Worm (Caenorhabditis elegans): Measurements from ENCODE around the gene srh-127.

Gene srh-127

DNA sequence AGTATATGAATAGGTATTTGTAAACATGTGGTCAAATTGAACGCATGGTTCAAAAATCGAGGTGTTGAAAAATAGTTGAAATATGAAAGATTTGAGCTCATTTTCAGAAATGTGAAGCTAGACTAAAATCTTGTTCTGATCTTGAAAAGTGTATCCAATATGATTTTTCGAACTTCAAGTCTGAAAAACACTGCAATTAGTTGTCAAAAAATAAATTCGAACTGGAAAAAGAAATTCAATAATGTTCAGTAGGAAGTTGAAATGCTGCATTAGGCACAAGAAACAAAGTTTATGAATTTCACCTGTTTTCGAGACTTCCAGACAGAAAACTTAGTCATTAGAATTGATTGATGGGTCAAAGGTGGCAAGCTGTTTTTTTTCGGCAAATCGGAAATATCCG is 31.6 kb upstream of the srh-127 start, which contains the start of gene srh-270:
srh-270 (minus strand) TSS at position 101 of the 400 bp plus-strand sequence.
- TF ChIP-seq hmbx-1 (tag; optimal IDR thresholded peaks at IDR 0.05) (no peak), tbx-37 (GFP tag; conservative IDR thresholded peaks at IDR 0.05) (no peak), tbx-11 (GFP tag; IDR thresholded peaks at IDR 0.05) (no peak), B0310.2 (tag; optimal IDR thresholded peaks at IDR 0.05) (no peak), pes-1 (GFP tag; IDR thresholded peaks at IDR 0.05) (no peak), ceh-36 (tag; optimal IDR thresholded peaks at IDR 0.05) (no peak), F13C5.2 (tag; optimal IDR thresholded peaks at IDR 0.05) (no peak), scrt-1 (GFP tag; IDR thresholded peaks at IDR 0.05) (no peak), ceh-13 (GFP tag; optimal IDR thresholded peaks at IDR 0.05) (no peak), flt-1 (GFP tag; IDR thresholded peaks at IDR 0.05) (no peak), ets-7 (tag; optimal IDR thresholded peaks at IDR 0.05) (no peak), hnd-1 (tag; optimal IDR thresholded peaks at IDR 0.05) (no peak)

DNA sequence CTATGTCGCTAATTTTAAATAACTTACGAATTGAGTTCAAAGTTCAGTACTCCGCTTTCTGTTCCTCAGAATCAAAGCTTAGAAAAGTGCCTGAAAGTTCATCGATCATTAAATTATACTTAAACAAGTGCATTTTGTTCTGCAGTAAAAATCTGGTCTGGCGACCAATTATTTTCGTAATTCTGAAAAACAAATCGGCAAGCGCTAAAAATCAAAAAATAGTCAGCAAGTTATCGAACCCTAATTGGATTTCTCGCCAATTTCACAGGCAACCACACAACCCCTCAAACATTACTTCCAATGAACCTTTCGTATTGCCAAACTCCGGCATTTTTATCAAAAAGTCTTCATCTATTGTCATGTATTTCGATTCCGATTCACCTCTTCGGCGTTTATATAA is 30.0 kb upstream of the srh-127 start, which contains the start of gene srh-272:
srh-272 (plus strand) TSS at position 301 of the 400 bp plus-strand sequence.
- TF ChIP-seq hmg-4 (GFP tag; optimal IDR thresholded peaks at IDR 0.05) (no peak), pes-1 (GFP tag; IDR thresholded peaks at IDR 0.05) (no peak), hnd-1 (tag; optimal IDR thresholded peaks at IDR 0.05) (no peak), tbx-11 (GFP tag; IDR thresholded peaks at IDR 0.05) (no peak), hmbx-1 (tag; optimal IDR thresholded peaks at IDR 0.05) (no peak), flt-1 (GFP tag; IDR thresholded peaks at IDR 0.05) (no peak), scrt-1 (GFP tag; IDR thresholded peaks at IDR 0.05) (no peak), ceh-36 (tag; optimal IDR thresholded peaks at IDR 0.05) (no peak), ceh-13 (GFP tag; optimal IDR thresholded peaks at IDR 0.05) (no peak), F13C5.2 (tag; optimal IDR thresholded peaks at IDR 0.05) (no peak)

DNA sequence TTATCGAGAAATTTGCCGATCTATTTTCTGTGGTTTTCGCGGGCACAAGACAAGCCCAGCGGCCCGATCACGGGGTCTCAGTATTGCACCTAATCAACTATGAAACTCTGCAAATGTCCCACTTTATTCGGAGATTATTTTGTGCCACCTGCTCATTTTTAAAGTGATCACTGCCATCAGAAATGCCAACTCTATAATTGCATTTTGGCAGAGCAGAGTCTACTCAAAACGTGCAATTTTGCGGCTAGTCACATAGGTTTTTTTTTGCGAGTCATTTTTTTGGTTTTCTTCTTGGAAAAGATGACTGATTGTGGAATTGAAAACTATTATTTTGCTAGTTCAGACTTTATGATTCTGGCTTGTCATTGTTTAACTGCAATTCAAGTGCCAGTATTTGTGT is 28.2 kb upstream of the srh-127 start, which contains the start of gene srh-240:
srh-240 (plus strand) TSS at position 301 of the 400 bp plus-strand sequence.
- TF ChIP-seq sea-1 (GFP tag; conservative IDR thresholded peaks at IDR 0.05) (no peak), flt-1 (GFP tag; IDR thresholded peaks at IDR 0.05) (no peak), aly-1 (tag; optimal IDR thresholded peaks at IDR 0.05) (no peak), tbx-11 (GFP tag; IDR thresholded peaks at IDR 0.05) (no peak), hmg-4 (GFP tag; optimal IDR thresholded peaks at IDR 0.05) (no peak), F13C5.2 (tag; optimal IDR thresholded peaks at IDR 0.05) (no peak), hmbx-1 (tag; optimal IDR thresholded peaks at IDR 0.05) (no peak), ceh-36 (tag; optimal IDR thresholded peaks at IDR 0.05) (no peak)

ce11 chrV:2869503-2869902 is 23.6 kb upstream of the srh-127 start, which contains the start of gene srh-241:
TSS of gene srh-241 (minus strand) at chrV:2869603.
- TF ChIP-seq F13C5.2 (tag; optimal IDR thresholded peaks at IDR 0.05) (no peak), hmbx-1 (tag; optimal IDR thresholded peaks at IDR 0.05) (no peak), flt-1 (GFP tag; IDR thresholded peaks at IDR 0.05) (no peak), tra-4 (tag; optimal IDR thresholded peaks at IDR 0.05) (no peak), aly-1 (tag; optimal IDR thresholded peaks at IDR 0.05) (no peak), ama-1 (optimal IDR thresholded peaks at IDR 0.05) (no peak), ceh-13 (GFP tag; optimal IDR thresholded peaks at IDR 0.05) (no peak), scrt-1 (GFP tag; IDR thresholded peaks at IDR 0.05) (no peak), ets-7 (tag; optimal IDR thresholded peaks at IDR 0.05) (no peak), B0310.2 (tag; optimal IDR thresholded peaks at IDR 0.05) (no peak), tbx-37 (GFP tag; conservative IDR thresholded peaks at IDR 0.05) (no peak), hnd-1 (tag; optimal IDR thresholded peaks at IDR 0.05) (no peak), tbx-11 (GFP tag; IDR thresholded peaks at IDR 0.05) (no peak), hmg-4 (GFP tag; optimal IDR thresholded peaks at IDR 0.05) (no peak), ceh-36 (tag; optimal IDR thresholded peaks at IDR 0.05) (no peak), pes-1 (GFP tag; IDR thresholded peaks at IDR 0.05) (no peak), sea-1 (GFP tag; conservative IDR thresholded peaks at IDR 0.05) (no peak)

- TF ChIP-seq ceh-36 (tag; optimal IDR thresholded peaks at IDR 0.05) (no peak), flt-1 (GFP tag; IDR thresholded peaks at IDR 0.05) (no peak), aly-1 (tag; optimal IDR thresholded peaks at IDR 0.05) (no peak), scrt-1 (GFP tag; IDR thresholded peaks at IDR 0.05) (no peak), hmg-4 (GFP tag; optimal IDR thresholded peaks at IDR 0.05) (no peak)
Measured at ce11 chrV:2870127-2870526, 22.9 kb upstream of the srh-127 start, which contains the start of gene srh-243. TSS of gene srh-243 (plus strand) at chrV:2870427.

DNA sequence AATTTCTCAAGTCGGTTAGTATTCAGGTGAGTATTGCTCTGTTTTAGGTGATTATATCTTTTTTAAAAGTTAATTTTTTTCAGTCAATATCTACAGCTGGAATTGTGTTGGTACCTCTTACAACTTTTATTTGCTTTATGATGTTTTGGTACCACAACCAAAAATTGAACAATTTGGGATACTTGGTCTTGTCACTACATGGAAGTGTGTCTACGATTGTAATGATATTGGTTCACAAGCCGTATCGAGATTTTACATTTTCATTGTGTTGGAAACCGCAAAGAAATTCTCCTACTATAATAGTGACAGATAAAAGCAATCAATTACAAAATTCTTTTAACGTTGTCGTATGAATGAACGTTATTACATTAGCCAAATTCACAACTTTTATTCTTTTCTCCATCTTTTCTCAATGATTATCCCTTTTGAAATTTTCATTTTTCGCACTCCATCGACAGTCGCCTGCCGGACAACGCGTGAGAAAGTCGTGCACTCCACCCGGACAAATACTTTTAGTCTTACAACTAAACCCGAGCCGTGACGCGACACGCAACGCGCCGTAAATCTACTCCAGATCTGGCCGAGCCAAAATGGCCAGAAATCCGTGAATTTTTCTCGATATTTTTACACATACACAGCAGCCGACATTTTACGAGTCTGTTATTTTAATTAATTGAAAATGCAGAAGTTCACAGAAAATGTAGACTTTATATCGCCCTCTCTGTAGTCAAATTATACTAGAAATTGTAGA is 21.1 kb upstream of the srh-127 start:
- TF ChIP-seq tbx-37 (GFP tag; conservative IDR thresholded peaks at IDR 0.05) (no peak), tbx-11 (GFP tag; IDR thresholded peaks at IDR 0.05) (no peak), ceh-36 (tag; optimal IDR thresholded peaks at IDR 0.05) (no peak), hmg-4 (GFP tag; optimal IDR thresholded peaks at IDR 0.05) (no peak), ceh-13 (GFP tag; optimal IDR thresholded peaks at IDR 0.05) (no peak), flt-1 (GFP tag; IDR thresholded peaks at IDR 0.05) (no peak), ama-1 (optimal IDR thresholded peaks at IDR 0.05) (no peak), hnd-1 (tag; optimal IDR thresholded peaks at IDR 0.05) (no peak), scrt-1 (GFP tag; IDR thresholded peaks at IDR 0.05) (no peak), hmbx-1 (tag; optimal IDR thresholded peaks at IDR 0.05) (no peak), aly-1 (tag; optimal IDR thresholded peaks at IDR 0.05) (no peak), sea-1 (GFP tag; conservative IDR thresholded peaks at IDR 0.05) (no peak)

- TF ChIP-seq tra-4 (tag; optimal IDR thresholded peaks at IDR 0.05) (no peak), ama-1 (optimal IDR thresholded peaks at IDR 0.05) (no peak), aly-1 (tag; optimal IDR thresholded peaks at IDR 0.05) (no peak), hmg-4 (GFP tag; optimal IDR thresholded peaks at IDR 0.05) (no peak), sea-1 (GFP tag; conservative IDR thresholded peaks at IDR 0.05) (no peak), ets-7 (tag; optimal IDR thresholded peaks at IDR 0.05) (no peak), pes-1 (GFP tag; IDR thresholded peaks at IDR 0.05) (no peak), B0310.2 (tag; optimal IDR thresholded peaks at IDR 0.05) (no peak), ceh-36 (tag; optimal IDR thresholded peaks at IDR 0.05) (no peak), hnd-1 (tag; optimal IDR thresholded peaks at IDR 0.05) (no peak), flt-1 (GFP tag; IDR thresholded peaks at IDR 0.05) (no peak), hmbx-1 (tag; optimal IDR thresholded peaks at IDR 0.05) (no peak), ceh-13 (GFP tag; optimal IDR thresholded peaks at IDR 0.05) (no peak), tbx-37 (GFP tag; conservative IDR thresholded peaks at IDR 0.05) (no peak), F13C5.2 (tag; optimal IDR thresholded peaks at IDR 0.05) (no peak), tbx-11 (GFP tag; IDR thresholded peaks at IDR 0.05) (no peak), scrt-1 (GFP tag; IDR thresholded peaks at IDR 0.05) (no peak)
Measured at ce11 chrV:2872947-2873346, 20.1 kb upstream of the srh-127 start.

Measured in whole organism, early embryonic.